Fruit fly (Drosophila melanogaster) Kc167 (cell line): ENCODE measurements around the gene CG45080.

Experiments
- Myc ChIP-seq: fragments of >200 bp; optimal IDR thresholded peaks from 2 replicates; lab custom pipeline; 2017; ENCODE audit warnings: missing external identifiers
- Sin3A ChIP-seq: fragments of >200 bp; optimal IDR thresholded peaks from 2 replicates; lab custom pipeline; 2018; ENCODE audit warnings: missing external identifiers
- h ChIP-seq: fragments of >200 bp; optimal IDR thresholded peaks from 3 replicates; lab custom pipeline; 2018; ENCODE audit warnings: missing external identifiers
- insv ChIP-seq: fragments of >200 bp; optimal IDR thresholded peaks from 3 replicates; lab custom pipeline; 2018; ENCODE audit warnings: missing external identifiers
- psq ChIP-seq: fragments of >200 bp; optimal IDR thresholded peaks from 2 replicates; lab custom pipeline; 2017; ENCODE audit warnings: missing external identifiers
- ttk ChIP-seq: sonication (Bioruptor generic); optimal IDR thresholded peaks from 2 replicates; lab custom pipeline; 2017; ENCODE audit warnings: missing external identifiers

The CG45080 gene

dm6 chr3R:13334007-13334406 lies 14.9 kb upstream of the CG45080 start, which contains the start of gene PK2-R2:
TSS of gene PK2-R2 (minus strand) at chr3R:13334166.
- no peak for TF ChIP-seq h (lab: Kevin White, UChicago)
- TF ChIP-seq Sin3A (lab: Kevin White, UChicago) = no peak
- no peak for TF ChIP-seq insv (lab: Kevin White, UChicago)
- no peak for TF ChIP-seq Myc (lab: Kevin White, UChicago)
- TF ChIP-seq ttk (lab: Kevin White, UChicago) = no peak
- TF ChIP-seq psq (lab: Kevin White, UChicago) = no peak

dm6 chr3R:13333031-13333430 lies 14.0 kb upstream of the CG45080 start:
- TF ChIP-seq ttk (lab: Kevin White, UChicago) = no peak
- TF ChIP-seq psq (lab: Kevin White, UChicago) = no peak
- TF ChIP-seq h (lab: Kevin White, UChicago) = no peak
- TF ChIP-seq insv (lab: Kevin White, UChicago) = no peak
- TF ChIP-seq Sin3A (lab: Kevin White, UChicago) = no peak
- TF ChIP-seq Myc (lab: Kevin White, UChicago) = no peak

DNA sequence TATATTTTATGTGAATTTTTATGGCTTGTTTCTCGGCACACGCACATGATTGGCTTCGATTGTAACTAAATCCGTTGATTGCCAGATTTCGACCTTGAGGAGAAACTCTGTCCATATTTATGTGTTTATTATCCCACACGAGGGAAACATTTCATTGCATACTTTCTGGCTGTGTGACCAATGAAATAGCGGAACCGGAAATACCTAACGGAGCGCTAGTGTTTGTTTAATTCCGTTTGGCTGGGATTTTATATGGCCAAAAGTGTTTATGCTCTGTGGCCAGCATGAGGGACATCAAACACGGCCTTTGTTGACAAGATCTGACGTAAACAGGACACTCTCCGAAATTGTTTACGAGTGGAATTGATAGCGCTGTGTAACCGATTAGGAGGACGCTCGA lies 803 bp upstream of the CG45080 start:
- TF ChIP-seq psq (lab: Kevin White, UChicago) = no peak
- TF ChIP-seq insv (lab: Kevin White, UChicago) = no peak
- TF ChIP-seq Myc (lab: Kevin White, UChicago) = no peak
- no peak for TF ChIP-seq h (lab: Kevin White, UChicago)
- no peak for TF ChIP-seq Sin3A (lab: Kevin White, UChicago)
- TF ChIP-seq ttk (lab: Kevin White, UChicago) = no peak

DNA sequence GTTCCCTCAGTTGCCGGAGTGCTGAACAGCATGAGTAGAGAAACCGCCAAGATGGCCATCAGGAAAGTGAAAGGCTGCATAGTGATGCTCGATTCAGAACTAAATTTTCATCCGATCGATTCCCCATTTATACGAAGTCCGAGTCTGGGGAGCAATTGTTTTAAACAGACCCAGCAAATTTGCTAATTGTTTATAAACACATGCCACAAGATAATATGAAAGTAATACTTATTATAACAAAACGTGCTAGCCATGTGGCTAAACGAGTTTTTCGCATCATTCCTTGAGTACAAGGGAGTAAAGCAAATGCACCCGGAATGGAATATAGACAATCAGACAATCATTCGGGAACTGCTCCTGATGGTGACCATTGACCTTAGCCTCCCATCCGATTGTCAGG lies 6.0 kb downstream of the CG45080 start, which contains the start of gene CG44142:
CG44142 (minus strand) TSS at position 101 of the 400 bp plus-strand sequence.
- TF ChIP-seq psq (lab: Kevin White, UChicago) = no peak
- no peak for TF ChIP-seq h (lab: Kevin White, UChicago)
- TF ChIP-seq Sin3A (lab: Kevin White, UChicago) = no peak
- TF ChIP-seq Myc (lab: Kevin White, UChicago) = no peak
- no peak for TF ChIP-seq insv (lab: Kevin White, UChicago)
- TF ChIP-seq ttk (lab: Kevin White, UChicago) = no peak

dm6 chr3R:13309133-13309711 lies 9.8 kb downstream of the CG45080 start:
- TF ChIP-seq insv (lab: Kevin White, UChicago) = no peak
- no peak for TF ChIP-seq h (lab: Kevin White, UChicago)
- TF ChIP-seq Sin3A (lab: Kevin White, UChicago) = no peak
- no peak for TF ChIP-seq Myc (lab: Kevin White, UChicago)
- TF ChIP-seq ttk (lab: Kevin White, UChicago) = no peak
- no peak for TF ChIP-seq psq (lab: Kevin White, UChicago)

DNA sequence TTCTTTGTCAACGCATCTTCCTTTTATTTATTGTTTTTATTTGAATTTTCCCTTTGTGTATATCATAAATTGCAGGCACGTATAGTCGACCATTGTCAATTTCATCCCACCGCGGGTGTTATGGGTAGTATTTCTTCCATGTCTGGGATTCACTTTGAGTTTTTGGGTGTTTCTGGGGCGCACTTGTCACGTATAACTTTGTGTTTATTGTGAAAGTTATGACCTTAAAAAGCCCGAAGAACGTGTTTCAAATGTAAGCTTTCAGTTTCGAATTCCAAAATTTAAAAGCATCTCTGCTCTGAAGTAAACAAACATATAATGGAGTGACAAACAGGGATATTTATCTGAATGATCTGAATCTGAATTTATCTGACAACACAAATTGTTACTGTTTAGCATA lies 12.5 kb downstream of the CG45080 start:
- TF ChIP-seq ttk (lab: Kevin White, UChicago) (no peak), Sin3A (lab: Kevin White, UChicago) (no peak), Myc (lab: Kevin White, UChicago) (no peak), psq (lab: Kevin White, UChicago) (no peak), insv (lab: Kevin White, UChicago) (no peak), h (lab: Kevin White, UChicago) (no peak)

DNA sequence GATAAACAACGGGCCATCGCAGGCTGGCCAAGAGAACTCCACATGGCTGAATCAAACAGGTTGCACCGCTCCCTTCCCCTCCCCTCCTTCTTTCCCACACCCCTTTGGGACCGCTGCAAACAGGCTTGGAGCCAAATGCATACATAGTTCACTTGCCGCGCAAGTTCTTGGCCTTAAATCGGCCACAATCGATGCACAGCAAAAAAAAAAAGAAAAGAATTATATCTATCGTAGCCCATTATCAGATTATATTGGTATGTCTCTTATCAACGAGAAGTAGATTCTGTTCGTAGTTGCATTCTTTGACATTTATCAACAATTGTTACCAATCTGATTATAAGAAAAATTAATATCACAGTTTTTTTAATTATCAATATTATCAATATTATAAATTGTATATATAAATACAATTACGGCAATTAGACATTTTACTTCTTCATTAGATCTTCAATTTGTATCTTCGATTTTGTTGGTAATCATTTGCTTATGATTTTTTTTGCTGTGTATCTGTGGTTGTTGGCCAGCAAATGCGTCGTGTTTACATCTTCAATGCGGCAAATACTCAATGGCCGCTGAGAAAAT lies 13.7 kb downstream of the CG45080 start:
- TF ChIP-seq h (lab: Kevin White, UChicago) = no peak
- no peak for TF ChIP-seq Sin3A (lab: Kevin White, UChicago)
- TF ChIP-seq ttk (lab: Kevin White, UChicago) = no peak
- no peak for TF ChIP-seq psq (lab: Kevin White, UChicago)
- TF ChIP-seq Myc (lab: Kevin White, UChicago) = no peak
- no peak for TF ChIP-seq insv (lab: Kevin White, UChicago)

DNA sequence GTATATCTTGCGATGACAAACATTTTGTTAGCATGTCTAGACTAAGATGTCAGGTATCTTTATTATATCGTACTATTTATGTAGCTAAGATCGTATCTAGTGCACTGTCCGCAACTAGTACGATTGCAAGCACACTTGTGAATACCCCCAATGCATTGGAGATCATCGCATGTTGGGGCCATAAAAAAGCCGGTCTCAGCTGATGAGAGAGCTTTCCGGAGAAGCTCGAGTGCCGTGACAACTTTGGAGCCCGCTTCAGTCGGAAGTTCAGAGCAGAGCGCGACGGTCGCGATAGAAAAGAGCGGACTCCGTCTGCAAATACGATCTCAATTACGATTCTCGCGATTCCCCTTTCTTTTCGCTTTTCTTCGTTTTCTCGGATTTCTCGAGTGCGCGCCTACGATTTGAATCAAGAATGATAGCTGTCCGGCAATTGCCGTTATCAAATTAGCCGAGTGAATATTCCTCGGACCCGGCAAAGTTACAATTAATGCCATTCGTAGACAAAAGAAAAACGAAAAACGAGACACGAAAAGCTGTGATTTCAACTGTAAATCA lies 14.5 kb downstream of the CG45080 start:
- TF ChIP-seq Myc (lab: Kevin White, UChicago) (no peak), ttk (lab: Kevin White, UChicago) (no peak), psq (lab: Kevin White, UChicago) (no peak), insv (lab: Kevin White, UChicago) (no peak), Sin3A (lab: Kevin White, UChicago) (no peak)

DNA sequence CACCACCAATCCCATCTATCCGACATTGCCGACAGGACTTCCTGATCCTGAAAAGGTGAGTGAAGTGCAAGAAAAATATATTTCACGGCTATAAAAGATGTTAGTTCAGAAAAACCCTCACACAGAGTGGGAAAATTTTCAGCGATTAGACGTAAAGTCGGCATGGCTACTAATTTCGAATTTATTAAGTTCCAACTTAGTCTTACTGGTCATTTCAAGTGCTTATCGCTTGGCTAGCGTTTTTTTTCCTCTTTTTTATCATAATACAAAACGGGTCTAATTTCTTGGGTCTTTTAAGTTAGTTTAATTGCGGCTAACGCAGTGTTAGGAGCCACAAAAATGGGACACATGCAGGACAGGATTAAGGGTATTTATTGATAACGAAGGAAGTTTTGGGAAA lies 15.9 kb downstream of the CG45080 start, which contains the start of gene CG43208:
CG43208 (plus strand) TSS at position 301 of the 400 bp plus-strand sequence.
- TF ChIP-seq insv (lab: Kevin White, UChicago) (no peak), Myc (lab: Kevin White, UChicago) (no peak), ttk (lab: Kevin White, UChicago) (no peak), psq (lab: Kevin White, UChicago) (no peak), Sin3A (lab: Kevin White, UChicago) (no peak), h (lab: Kevin White, UChicago) (no peak)

DNA sequence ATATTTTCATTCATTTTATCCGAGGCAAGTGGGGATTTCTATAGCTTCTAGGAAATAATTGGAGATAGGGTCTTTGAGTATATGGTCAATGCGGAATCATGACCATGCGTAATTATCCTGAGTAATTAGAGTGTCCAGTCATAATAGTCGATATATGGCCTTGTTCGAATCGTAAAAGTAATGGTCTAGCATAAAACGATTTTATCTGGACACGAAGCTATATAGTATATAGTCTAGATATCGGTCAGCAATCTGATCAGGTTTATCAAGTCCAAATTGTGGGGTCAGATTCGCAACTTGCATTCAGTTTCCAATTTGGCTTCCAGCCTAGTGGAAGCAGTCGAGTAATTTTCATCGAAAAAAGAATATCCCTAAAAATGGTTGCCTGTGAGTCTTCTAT lies 16.7 kb downstream of the CG45080 start, which contains the start of gene CG32473:
CG32473 (plus strand) TSS at position 301 of the 400 bp plus-strand sequence.
- TF ChIP-seq insv (lab: Kevin White, UChicago) (no peak), h (lab: Kevin White, UChicago) (no peak)

dm6 chr3R:13298114-13298818 lies 20.8 kb downstream of the CG45080 start, which contains the start of gene CG8774:
TSS of gene CG8774 (plus strand) at chr3R:13298768.
- TF ChIP-seq Sin3A (lab: Kevin White, UChicago) (no peak), Myc (lab: Kevin White, UChicago) (no peak), insv (lab: Kevin White, UChicago) (no peak), ttk (lab: Kevin White, UChicago) (no peak), psq (lab: Kevin White, UChicago) (no peak), h (lab: Kevin White, UChicago) (no peak)
